Fruit fly (Drosophila melanogaster): ENCODE results near the gene wts.

DNA sequence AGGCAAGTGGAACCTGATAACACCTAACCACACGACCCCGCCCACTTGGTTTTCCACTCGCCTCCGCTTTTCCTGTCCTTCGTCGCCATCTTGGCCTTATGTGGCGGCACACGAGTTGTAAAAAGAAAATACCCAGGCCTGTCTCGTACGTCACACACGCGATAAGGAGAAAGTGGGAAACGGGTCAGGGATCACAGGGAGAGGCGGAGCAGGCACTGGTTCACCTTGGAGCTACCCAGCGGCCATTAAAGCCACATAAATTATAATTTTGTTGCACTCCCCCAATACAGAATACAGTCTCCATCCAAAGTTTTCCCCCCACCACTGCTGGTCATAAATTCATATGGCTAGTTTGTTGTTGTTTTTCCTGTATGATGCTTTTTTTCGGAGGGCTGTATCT, 30.5 kb downstream of the wts start:
- TF ChIP-seq CTCF (optimal IDR thresholded peaks at IDR 0.05): no peak
- no peak for TF ChIP-seq CG8478 (optimal IDR thresholded peaks at IDR 0.05)
